Worm (Caenorhabditis elegans) whole organism, early embryonic: Measurements from ENCODE around the gene srlf-35.

Experiments used
- B0310.2 ChIP-seq: sonication (generic microtip); optimal IDR thresholded peaks from 2 replicates; lab custom pipeline; 2016; ENCODE audit warnings: mild to moderate bottlenecking, missing genetic modification characterization, missing compliant biosample characterization
- F13C5.2 ChIP-seq: sonication (generic microtip); optimal IDR thresholded peaks from 2 replicates; lab custom pipeline; 2017; ENCODE audit warnings: mild to moderate bottlenecking, missing genetic modification characterization, inconsistent platforms, missing compliant biosample characterization
- aly-1 ChIP-seq: sonication (generic microtip); optimal IDR thresholded peaks from 2 replicates; lab custom pipeline; 2016; ENCODE audit warnings: missing genetic modification characterization, missing compliant biosample characterization
- ama-1 ChIP-seq: fragments of 150-350 bp; optimal IDR thresholded peaks from 2 replicates; lab custom pipeline; 2014
- ceh-13 ChIP-seq: fragments of 200-800 bp; sonication (Bioruptor generic); optimal IDR thresholded peaks from 2 replicates; lab custom pipeline; 2018; ENCODE audit warnings: mild to moderate bottlenecking, missing genetic modification characterization, missing compliant biosample characterization
- ceh-36 ChIP-seq: sonication (generic microtip); optimal IDR thresholded peaks from 2 replicates; lab custom pipeline; 2016; ENCODE audit warnings: missing genetic modification characterization, inconsistent platforms, missing compliant biosample characterization
- ets-7 ChIP-seq: sonication (generic microtip); optimal IDR thresholded peaks from 2 replicates; lab custom pipeline; 2016; ENCODE audit warnings: missing genotype, missing genetic modification characterization, missing compliant biosample characterization
- flt-1 ChIP-seq: fragments of 200-800 bp; sonication (Bioruptor generic); IDR thresholded peaks from 2 replicates; pipeline ENCODE4 v1.3.6; 2022; ENCODE audit warnings: missing genetic modification characterization, missing compliant biosample characterization
- hmbx-1 ChIP-seq: sonication (generic microtip); optimal IDR thresholded peaks from 2 replicates; lab custom pipeline; 2016; ENCODE audit warnings: mild to moderate bottlenecking, missing genetic modification characterization, missing compliant biosample characterization
- hmg-4 ChIP-seq: fragments of 200-800 bp; sonication (Bioruptor generic); optimal IDR thresholded peaks from 2 replicates; lab custom pipeline; 2018; ENCODE audit warnings: mild to moderate bottlenecking, missing genetic modification characterization, missing compliant biosample characterization
- hnd-1 ChIP-seq: sonication (generic microtip); optimal IDR thresholded peaks from 2 replicates; lab custom pipeline; 2016; ENCODE audit warnings: missing genetic modification characterization, missing compliant biosample characterization
- pes-1 ChIP-seq: fragments of 200-800 bp; sonication (Bioruptor generic); IDR thresholded peaks from 2 replicates; pipeline ENCODE4 v1.3.6; 2022; ENCODE audit warnings: missing genetic modification reagents, missing genetic modification characterization, missing compliant biosample characterization
- scrt-1 ChIP-seq: fragments of 200-800 bp; sonication (Bioruptor generic); IDR thresholded peaks from 2 replicates; pipeline ENCODE4 v1.3.6; 2022; ENCODE audit warnings: missing genetic modification characterization, missing compliant biosample characterization
- sea-1 ChIP-seq: fragments of 200-800 bp; sonication (Bioruptor generic); conservative IDR thresholded peaks from 2 replicates; pipeline ENCODE4 v1.3.6; 2022; ENCODE audit warnings: missing genetic modification characterization, missing compliant biosample characterization
- tbx-11 ChIP-seq: fragments of 200-800 bp; sonication (Bioruptor generic); IDR thresholded peaks from 2 replicates; pipeline ENCODE4 v1.3.6; 2022; ENCODE audit warnings: missing genetic modification characterization, missing compliant biosample characterization
- tbx-37 ChIP-seq: fragments of 200-800 bp; sonication (Bioruptor generic); conservative IDR thresholded peaks from 2 replicates; pipeline ENCODE4 v1.3.6; 2022; ENCODE audit warnings: missing genetic modification reagents, missing genetic modification characterization, missing compliant biosample characterization
- tra-4 ChIP-seq: sonication (generic microtip); optimal IDR thresholded peaks from 2 replicates; lab custom pipeline; 2017; ENCODE audit warnings: missing genetic modification characterization, missing compliant biosample characterization

srlf-35 gene

ce11 chrV:525040-525439 lies 21.2 kb downstream of the srlf-35 start, which contains the start of gene R11G11.16:
Gene R11G11.16, minus strand, starts transcription at chrV:525140.
- TF ChIP-seq pes-1 (GFP tag; lab: Robert Waterston, UW) (no peak), ceh-36 (no peak), sea-1 (GFP tag; lab: Robert Waterston, UW) (no peak), tbx-11 (GFP tag; lab: Robert Waterston, UW) (no peak), F13C5.2 (tag; lab: Kevin White, UChicago) (no peak), hmbx-1 (tag; lab: Kevin White, UChicago) (no peak), tra-4 (tag; lab: Kevin White, UChicago) (no peak), B0310.2 (tag; lab: Kevin White, UChicago) (no peak), ceh-13 (GFP tag; lab: Kevin White, UChicago) (no peak), ama-1 (lab: Kevin White, UChicago) (no peak), scrt-1 (GFP tag; lab: Robert Waterston, UW) (no peak)

ce11 chrV:527602-528001 lies 23.8 kb downstream of the srlf-35 start, which contains the start of gene srw-108:
Gene srw-108, plus strand, starts transcription at chrV:527902.
- TF ChIP-seq flt-1 (GFP tag; lab: Robert Waterston, UW) (no peak), ceh-13 (GFP tag; lab: Kevin White, UChicago) (no peak), aly-1 (tag; lab: Kevin White, UChicago) (no peak), tra-4 (tag; lab: Kevin White, UChicago) (no peak), F13C5.2 (tag; lab: Kevin White, UChicago) (no peak), ets-7 (tag; lab: Kevin White, UChicago) (no peak), tbx-11 (GFP tag; lab: Robert Waterston, UW) (no peak), hmg-4 (GFP tag; lab: Kevin White, UChicago) (no peak), hnd-1 (no peak), B0310.2 (tag; lab: Kevin White, UChicago) (no peak), tbx-37 (GFP tag; lab: Robert Waterston, UW) (no peak), hmbx-1 (tag; lab: Kevin White, UChicago) (no peak), ceh-36 (no peak), sea-1 (GFP tag; lab: Robert Waterston, UW) (no peak), scrt-1 (GFP tag; lab: Robert Waterston, UW) (no peak), ama-1 (lab: Kevin White, UChicago) (no peak)

- TF ChIP-seq tra-4 (tag; lab: Kevin White, UChicago), result no peak
- no peak for TF ChIP-seq flt-1 (GFP tag; lab: Robert Waterston, UW)
- TF ChIP-seq hmbx-1 (tag; lab: Kevin White, UChicago), result no peak
- TF ChIP-seq pes-1 (GFP tag; lab: Robert Waterston, UW), result no peak
Measured at ce11 chrV:532046-532445, 28.2 kb downstream of the srlf-35 start, which contains the start of gene nhr-58. Gene nhr-58, plus strand, starts transcription at chrV:532259.

ce11 chrV:534176-534575 lies 30.3 kb downstream of the srlf-35 start, which contains the start of gene nhr-132:
Gene nhr-132, plus strand, starts transcription at chrV:534446.
- no peak for TF ChIP-seq tbx-37 (GFP tag; lab: Robert Waterston, UW)
- TF ChIP-seq aly-1 (tag; lab: Kevin White, UChicago), result no peak

- no peak for TF ChIP-seq ama-1 (lab: Kevin White, UChicago)
- TF ChIP-seq hmbx-1 (tag; lab: Kevin White, UChicago), result no peak
- TF ChIP-seq aly-1 (tag; lab: Kevin White, UChicago), result no peak
Measured at ce11 chrV:536571-536970, 32.7 kb downstream of the srlf-35 start, which contains the start of gene C14C6.5. Gene C14C6.5, plus strand, starts transcription at chrV:536628.

ce11 chrV:539040-539510 lies 35.2 kb downstream of the srlf-35 start, which contains the start of gene nhr-155:
Gene nhr-155, plus strand, starts transcription at chrV:539460.
- no peak for TF ChIP-seq B0310.2 (tag; lab: Kevin White, UChicago)
- no peak for TF ChIP-seq pes-1 (GFP tag; lab: Robert Waterston, UW)
- no peak for TF ChIP-seq flt-1 (GFP tag; lab: Robert Waterston, UW)
- no peak for TF ChIP-seq ama-1 (lab: Kevin White, UChicago)
- no peak for TF ChIP-seq sea-1 (GFP tag; lab: Robert Waterston, UW)
- TF ChIP-seq ceh-36, result no peak
- TF ChIP-seq tbx-37 (GFP tag; lab: Robert Waterston, UW), result no peak
- no peak for TF ChIP-seq hmg-4 (GFP tag; lab: Kevin White, UChicago)
- no peak for TF ChIP-seq aly-1 (tag; lab: Kevin White, UChicago)
- no peak for TF ChIP-seq F13C5.2 (tag; lab: Kevin White, UChicago)
- TF ChIP-seq scrt-1 (GFP tag; lab: Robert Waterston, UW), result no peak
- no peak for TF ChIP-seq tra-4 (tag; lab: Kevin White, UChicago)
- TF ChIP-seq tbx-11 (GFP tag; lab: Robert Waterston, UW), result no peak
- no peak for TF ChIP-seq ceh-13 (GFP tag; lab: Kevin White, UChicago)
- no peak for TF ChIP-seq ets-7 (tag; lab: Kevin White, UChicago)

- TF ChIP-seq F13C5.2 (tag; lab: Kevin White, UChicago) (no peak), tbx-11 (GFP tag; lab: Robert Waterston, UW) (no peak)
Measured at ce11 chrV:541470-541869, 37.6 kb downstream of the srlf-35 start.

- TF ChIP-seq ceh-36 (no peak), aly-1 (tag; lab: Kevin White, UChicago) (no peak), ets-7 (tag; lab: Kevin White, UChicago) (no peak), ceh-13 (GFP tag; lab: Kevin White, UChicago) (no peak), F13C5.2 (tag; lab: Kevin White, UChicago) (no peak), hmg-4 (GFP tag; lab: Kevin White, UChicago) (no peak), B0310.2 (tag; lab: Kevin White, UChicago) (no peak)
Measured at ce11 chrV:543169-543568, 39.3 kb downstream of the srlf-35 start, which contains the start of gene C14C6.3. Gene C14C6.3, plus strand, starts transcription at chrV:543469.
